Worm (Caenorhabditis elegans): ENCODE measurements around the gene prx-13.

Gene prx-13

ce11 chrII:7251978-7252377, at the start of gene prx-13, which contains the start of gene ada-2:
prx-13 (minus strand) TSS chrII:7252015.
ada-2 (plus strand) TSS chrII:7252259.
- TF ChIP-seq unc-62 (GFP tag; optimal IDR thresholded peaks at IDR 0.05) = no peak

ce11 chrII:7299042-7299441, 47.2 kb upstream of the prx-13 start, which contains the start of gene C30G12.1:
C30G12.1 (plus strand) TSS chrII:7299342.
- TF ChIP-seq unc-62 (GFP tag; optimal IDR thresholded peaks at IDR 0.05) = no peak

- no peak for TF ChIP-seq unc-62 (GFP tag; optimal IDR thresholded peaks at IDR 0.05)
These were observed 46.4 kb upstream of the prx-13 start, which contains the start of gene puf-8 for ce11 chrII:7298197-7298682. puf-8 (minus strand) TSS chrII:7298247.

- no peak for TF ChIP-seq unc-62 (GFP tag; optimal IDR thresholded peaks at IDR 0.05)
These were observed 44.1 kb upstream of the prx-13 start, which contains the start of gene C30G12.6 for ce11 chrII:7295917-7296316. C30G12.6 (minus strand) TSS chrII:7296017.

DNA sequence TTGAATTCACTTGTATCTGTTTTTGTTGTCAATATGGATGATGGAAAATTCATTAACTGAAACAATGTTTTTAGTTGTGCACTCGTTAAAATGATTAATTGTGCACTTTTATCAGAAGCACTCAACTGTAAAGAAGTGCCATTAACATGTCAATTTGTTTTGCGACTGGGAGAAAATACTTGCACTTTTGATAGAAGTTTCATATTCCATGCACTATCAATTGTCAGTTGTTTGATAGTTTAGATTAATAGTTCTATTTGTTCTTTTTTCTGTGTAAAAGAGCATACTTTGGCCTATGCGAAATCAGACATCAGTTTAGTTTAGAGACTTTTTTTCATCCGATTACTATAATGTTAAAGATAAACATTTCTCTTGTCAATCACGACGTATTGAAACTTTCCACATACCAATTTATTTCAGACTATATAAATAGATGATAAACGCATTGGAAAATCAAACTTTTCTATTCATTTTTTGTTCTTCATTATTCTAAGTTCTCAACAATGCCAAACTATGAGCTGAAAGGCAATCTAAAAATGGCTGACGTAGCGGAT, 38.2 kb upstream of the prx-13 start, which contains the start of gene C30G12.2:
Gene C30G12.2, plus strand, starts transcription at position 504 of the 554 bp plus-strand sequence.
- TF ChIP-seq unc-62 (GFP tag; optimal IDR thresholded peaks at IDR 0.05) = no peak

DNA sequence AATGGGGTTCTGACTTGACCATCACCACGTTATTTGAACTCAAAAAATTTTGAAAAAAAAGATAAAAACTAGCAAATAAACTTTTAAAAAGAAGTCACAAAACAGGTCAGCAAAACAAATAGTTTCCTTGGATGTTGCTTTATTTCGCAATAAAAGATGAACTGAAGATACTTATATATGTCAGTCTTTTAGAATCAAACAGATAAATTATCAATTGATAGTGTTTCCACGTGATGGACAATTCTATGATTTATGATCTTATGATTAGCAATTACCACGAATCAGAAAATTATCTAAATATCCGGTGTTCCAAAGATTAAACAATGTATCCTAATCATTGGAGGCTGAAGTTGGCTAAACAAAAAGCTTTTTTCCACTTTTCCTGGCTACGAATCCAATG, 35.9 kb upstream of the prx-13 start:
- TF ChIP-seq unc-62 (GFP tag; optimal IDR thresholded peaks at IDR 0.05) = no peak

- TF ChIP-seq unc-62 (GFP tag; optimal IDR thresholded peaks at IDR 0.05) = no peak
These were observed 35.3 kb upstream of the prx-13 start for ce11 chrII:7287140-7287539.

DNA sequence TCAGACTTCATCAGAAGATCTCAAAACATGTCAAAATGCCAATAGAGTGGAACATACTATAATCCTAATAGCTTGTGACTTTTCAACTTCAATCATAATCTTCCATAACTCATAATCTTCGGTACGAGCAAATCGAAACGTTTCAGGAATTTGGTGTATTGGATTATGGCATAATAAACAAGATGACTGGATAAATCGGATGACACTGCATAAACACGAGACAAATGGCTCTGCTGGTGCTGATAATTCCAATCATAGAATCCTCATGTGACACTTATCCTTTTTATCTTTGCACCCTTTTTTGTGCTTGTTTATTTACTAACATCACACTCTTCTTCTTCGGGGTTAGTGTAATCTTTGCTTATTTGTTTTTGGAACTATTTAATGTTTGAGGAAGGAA, 31.2 kb upstream of the prx-13 start:
- no peak for TF ChIP-seq unc-62 (GFP tag; optimal IDR thresholded peaks at IDR 0.05)

- no peak for TF ChIP-seq unc-62 (GFP tag; optimal IDR thresholded peaks at IDR 0.05)
These were observed 28.8 kb upstream of the prx-13 start for ce11 chrII:7280584-7280983.

DNA sequence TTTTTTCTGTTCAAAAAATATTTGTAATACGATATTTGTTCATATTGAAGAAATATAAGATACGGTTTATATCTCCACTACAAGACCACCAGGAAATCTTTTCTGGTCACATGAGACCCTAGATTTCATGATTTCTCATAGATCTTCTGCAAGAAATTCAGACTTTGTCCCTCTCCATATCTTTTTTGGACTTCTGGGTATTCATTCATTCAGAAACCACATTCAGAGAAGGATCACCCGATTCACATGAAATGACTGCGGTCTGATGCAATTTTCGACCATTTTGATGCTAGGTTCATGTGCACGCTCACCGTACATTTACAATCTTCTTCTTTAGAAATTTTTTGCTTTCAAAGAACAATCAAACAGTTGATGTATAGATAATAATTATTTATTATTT, 28.0 kb upstream of the prx-13 start:
- no peak for TF ChIP-seq unc-62 (GFP tag; optimal IDR thresholded peaks at IDR 0.05)

ce11 chrII:7277925-7278324, 26.1 kb upstream of the prx-13 start:
- no peak for TF ChIP-seq unc-62 (GFP tag; optimal IDR thresholded peaks at IDR 0.05)

- no peak for TF ChIP-seq unc-62 (GFP tag; optimal IDR thresholded peaks at IDR 0.05)
These were observed 25.4 kb upstream of the prx-13 start for ce11 chrII:7277257-7277656.

ce11 chrII:7273517-7273916, 21.7 kb upstream of the prx-13 start:
- TF ChIP-seq unc-62 (GFP tag; optimal IDR thresholded peaks at IDR 0.05) = no peak

DNA sequence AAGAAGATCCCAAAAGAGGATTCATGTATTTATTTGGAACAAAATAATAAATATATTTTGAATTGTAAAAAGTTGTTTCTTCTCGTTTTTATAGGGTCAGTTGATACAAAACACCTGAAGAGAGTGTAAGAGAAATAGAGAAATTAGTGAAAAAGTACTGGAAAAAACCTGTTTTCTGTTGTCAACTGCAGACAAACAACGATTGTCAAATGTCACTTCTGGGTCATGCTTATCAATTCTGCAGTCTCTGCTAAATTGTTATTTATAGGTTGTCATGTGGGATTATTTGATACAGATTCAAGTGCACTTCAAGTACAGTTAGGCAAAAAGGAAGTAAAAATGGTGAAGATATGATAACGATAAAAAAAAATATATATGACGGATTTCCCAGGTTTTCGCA, 20.7 kb upstream of the prx-13 start:
- no peak for TF ChIP-seq unc-62 (GFP tag; optimal IDR thresholded peaks at IDR 0.05)

- no peak for TF ChIP-seq unc-62 (GFP tag; optimal IDR thresholded peaks at IDR 0.05)
These were observed 18.0 kb upstream of the prx-13 start for ce11 chrII:7269783-7270182.

ce11 chrII:7264675-7265074, 12.9 kb upstream of the prx-13 start:
- TF ChIP-seq unc-62 (GFP tag; optimal IDR thresholded peaks at IDR 0.05) = no peak

DNA sequence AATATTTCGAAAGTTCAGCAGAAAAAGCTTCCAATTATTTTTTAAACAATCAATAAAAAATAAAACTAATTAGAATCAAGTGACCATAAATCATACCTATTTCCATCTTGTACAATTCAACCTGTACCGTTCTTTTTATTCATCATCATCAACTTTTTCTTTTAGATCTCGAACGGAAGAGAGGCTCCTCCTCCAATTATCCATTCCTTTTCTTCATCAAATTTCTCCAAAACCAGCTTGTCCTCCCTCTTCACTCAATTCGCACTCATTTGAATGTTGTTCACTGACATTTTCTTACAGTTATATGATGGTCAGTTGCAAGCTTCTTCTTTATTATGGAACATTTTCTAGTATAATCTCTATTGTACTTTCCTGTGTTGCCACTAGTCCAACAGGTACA, 10.0 kb upstream of the prx-13 start, which contains the start of gene C30G12.4:
Gene C30G12.4, plus strand, starts transcription at position 301 of the 400 bp plus-strand sequence.
- no peak for TF ChIP-seq unc-62 (GFP tag; optimal IDR thresholded peaks at IDR 0.05)
